Worm (Caenorhabditis elegans) whole organism, L1 larva: ENCODE results near the gene Y54G2A.36.
A peak's percentile ranks its signal among the peaks of the same experiment; 100 is the strongest.
"Not testable (repeated sequence)": the region's sequence is repeated elsewhere in the genome, so short reads cannot be mapped to it uniquely, and the experiment has no call there.

ENCODE experiments used
- F16B12.6 ChIP-seq: fragments of 150-350 bp; optimal IDR thresholded peaks from 2 replicates; lab custom pipeline; 2014; ENCODE audit warnings: missing biosample characterization, missing genetic modification characterization
- aha-1 ChIP-seq: fragments of 150-350 bp; optimal IDR thresholded peaks from 2 replicates; lab custom pipeline; 2014; ENCODE audit warnings: missing biosample characterization, missing genetic modification characterization
- ceh-8 ChIP-seq: fragments of 200-800 bp; sonication (Bioruptor generic); optimal IDR thresholded peaks from 2 replicates; lab custom pipeline; 2018; ENCODE audit warnings: mild to moderate bottlenecking, missing genetic modification characterization, moderate library complexity, missing compliant biosample characterization
- dpl-1 ChIP-seq, 3 experiments: fragments of 150-350 bp in 2 of 3; sonication (generic microtip) in 1 of 3; optimal IDR thresholded peaks; 2 replicates each; lab custom pipeline; 2014 to 2017; ENCODE audit warnings: missing biosample characterization in 3 of 3, missing genetic modification characterization in 3 of 3, missing genetic modification reagents in 3 of 3
- dsc-1 ChIP-seq: sonication (generic microtip); optimal IDR thresholded peaks from 2 replicates; lab custom pipeline; 2016; ENCODE audit warnings: mild to moderate bottlenecking, missing genetic modification characterization, missing compliant biosample characterization
- efl-1 ChIP-seq, 4 experiments: fragments of 150-350 bp; optimal IDR thresholded peaks in 3 of 4; peaks in 1 of 4; 1 replicate in 1 of 4; 2 replicates in 3 of 4; lab custom pipeline; 2014; ENCODE audit warnings: missing biosample characterization in 2 of 4, missing genetic modification characterization in 2 of 4, missing genetic modification reagents in 2 of 4
- efl-3 ChIP-seq: fragments of 200-800 bp; sonication (Bioruptor generic); optimal IDR thresholded peaks from 2 replicates; lab custom pipeline; 2018; ENCODE audit warnings: mild to moderate bottlenecking, missing genetic modification characterization, missing compliant biosample characterization
- elt-2 ChIP-seq: sonication (generic microtip); optimal IDR thresholded peaks from 2 replicates; lab custom pipeline; 2016; ENCODE audit warnings: missing genetic modification characterization, mild to moderate bottlenecking, inconsistent platforms, missing compliant biosample characterization, missing genetic modification reagents
- fkh-10 ChIP-seq: sonication (generic microtip); optimal IDR thresholded peaks from 2 replicates; lab custom pipeline; 2017; ENCODE audit warnings: missing biosample characterization, missing genetic modification reagents, missing genetic modification characterization
- grh-1 ChIP-seq: fragments of 200-800 bp; sonication (Bioruptor generic); IDR thresholded peaks from 2 replicates; pipeline ENCODE4 v1.3.6; 2022; ENCODE audit warnings: missing genetic modification reagents, missing genetic modification characterization, missing compliant biosample characterization
- hlh-17 ChIP-seq: fragments of 200-800 bp; sonication (Bioruptor generic); optimal IDR thresholded peaks from 2 replicates; lab custom pipeline; 2018; ENCODE audit warnings: missing genetic modification characterization, mild to moderate bottlenecking, missing compliant biosample characterization, moderate library complexity, borderline replicate concordance
- hpl-2 ChIP-seq: fragments of 150-350 bp; optimal IDR thresholded peaks from 2 replicates; lab custom pipeline; 2014; ENCODE audit warnings: missing biosample characterization, missing genetic modification reagents, missing genetic modification characterization
- jun-1 ChIP-seq: fragments of 150-350 bp; optimal IDR thresholded peaks from 2 replicates; lab custom pipeline; 2014; ENCODE audit warnings: missing biosample characterization, missing genetic modification reagents, missing genetic modification characterization
- lin-35 ChIP-seq, 2 experiments: fragments of 150-350 bp; optimal IDR thresholded peaks; 2 replicates each; lab custom pipeline; 2014; ENCODE audit warnings: missing biosample characterization in 2 of 2, missing genetic modification characterization in 2 of 2, missing genetic modification reagents in 2 of 2
- lin-39 ChIP-seq: fragments of 150-350 bp; optimal IDR thresholded peaks from 2 replicates; lab custom pipeline; 2014; ENCODE audit warnings: missing biosample characterization, missing genetic modification reagents, missing genetic modification characterization
- lir-3 ChIP-seq: sonication (generic microtip); optimal IDR thresholded peaks from 2 replicates; lab custom pipeline; 2016; ENCODE audit warnings: mild to moderate bottlenecking, missing genetic modification characterization, moderate library complexity, missing compliant biosample characterization; ENCODE audit not compliant: poor library complexity
- lsy-2 ChIP-seq, 2 experiments: fragments of 150-350 bp; optimal IDR thresholded peaks; 2 replicates each; lab custom pipeline; 2014; ENCODE audit warnings: missing biosample characterization in 2 of 2, missing genetic modification characterization in 2 of 2
- mef-2 ChIP-seq: fragments of 150-350 bp; optimal IDR thresholded peaks from 2 replicates; lab custom pipeline; 2014; ENCODE audit warnings: missing biosample characterization, missing genetic modification characterization
- mep-1 ChIP-seq: fragments of 150-350 bp; optimal IDR thresholded peaks from 2 replicates; lab custom pipeline; 2014; ENCODE audit warnings: missing biosample characterization, missing genetic modification characterization
- nhr-11 ChIP-seq: fragments of 150-350 bp; optimal IDR thresholded peaks from 2 replicates; lab custom pipeline; 2014; ENCODE audit warnings: missing biosample characterization, missing genetic modification characterization
- nhr-19 ChIP-seq: fragments of 200-800 bp; sonication (Bioruptor generic); conservative IDR thresholded peaks from 2 replicates; pipeline ENCODE4 v1.3.6; 2022; ENCODE audit warnings: missing genetic modification characterization, missing compliant biosample characterization
- nhr-20 ChIP-seq: sonication (generic microtip); optimal IDR thresholded peaks from 2 replicates; lab custom pipeline; 2016; ENCODE audit warnings: mild to moderate bottlenecking, missing genetic modification characterization, missing compliant biosample characterization
- nhr-237 ChIP-seq: fragments of 150-350 bp; optimal IDR thresholded peaks from 2 replicates; lab custom pipeline; 2014; ENCODE audit warnings: missing biosample characterization, missing genetic modification characterization
- nhr-28 ChIP-seq: fragments of 150-350 bp; optimal IDR thresholded peaks from 2 replicates; lab custom pipeline; 2014; ENCODE audit warnings: missing biosample characterization, missing genetic modification characterization
- nhr-47 ChIP-seq: sonication (generic microtip); optimal IDR thresholded peaks from 2 replicates; lab custom pipeline; 2016; ENCODE audit warnings: mild to moderate bottlenecking, missing genetic modification characterization, moderate library complexity, missing compliant biosample characterization
- nhr-77 ChIP-seq: fragments of 150-350 bp; optimal IDR thresholded peaks from 2 replicates; lab custom pipeline; 2014; ENCODE audit warnings: missing biosample characterization, missing genetic modification characterization
- nhr-84 ChIP-seq: sonication (generic microtip); optimal IDR thresholded peaks from 2 replicates; lab custom pipeline; 2017; ENCODE audit warnings: missing biosample characterization, missing genetic modification characterization
- pax-3 ChIP-seq: fragments of 200-800 bp; sonication (Bioruptor generic); optimal IDR thresholded peaks from 2 replicates; lab custom pipeline; 2018; ENCODE audit warnings: mild to moderate bottlenecking, missing genetic modification characterization, moderate library complexity, missing compliant biosample characterization
- rnt-1 ChIP-seq: sonication (generic microtip); optimal IDR thresholded peaks from 2 replicates; lab custom pipeline; 2016; ENCODE audit warnings: mild to moderate bottlenecking, missing genetic modification characterization, moderate library complexity, missing compliant biosample characterization
- skn-1 ChIP-seq: fragments of 150-350 bp; optimal IDR thresholded peaks from 2 replicates; lab custom pipeline; 2014; ENCODE audit warnings: missing biosample characterization, missing genetic modification characterization
- snpc-4 ChIP-seq: fragments of 150-350 bp; optimal IDR thresholded peaks from 2 replicates; lab custom pipeline; 2014; ENCODE audit warnings: missing biosample characterization, missing genetic modification characterization
- unc-130 ChIP-seq: fragments of 150-350 bp; optimal IDR thresholded peaks from 2 replicates; lab custom pipeline; 2017; ENCODE audit warnings: missing biosample characterization, missing genetic modification characterization, inconsistent platforms
- unc-62 ChIP-seq: fragments of 150-350 bp; optimal IDR thresholded peaks from 2 replicates; lab custom pipeline; 2014; ENCODE audit warnings: missing biosample characterization, missing genetic modification reagents, missing genetic modification characterization
- unc-98 ChIP-seq: fragments of 200-800 bp; sonication (Bioruptor generic); IDR thresholded peaks from 2 replicates; pipeline ENCODE4 v1.3.6; 2022; ENCODE audit warnings: missing genetic modification characterization, missing compliant biosample characterization
- xbp-1 ChIP-seq: sonication (generic microtip); optimal IDR thresholded peaks from 2 replicates; lab custom pipeline; 2016; ENCODE audit warnings: missing genetic modification characterization, missing compliant biosample characterization
- zag-1 ChIP-seq: fragments of 150-350 bp; optimal IDR thresholded peaks from 2 replicates; lab custom pipeline; 2014; ENCODE audit warnings: missing biosample characterization, missing genetic modification characterization
- zip-4 ChIP-seq: fragments of 200-800 bp; sonication (Bioruptor generic); optimal IDR thresholded peaks from 2 replicates; lab custom pipeline; 2018; ENCODE audit warnings: mild to moderate bottlenecking, missing genetic modification characterization, moderate library complexity, missing compliant biosample characterization

Gene Y54G2A.36

ce11 chrIV:2901973-2902372, 4.5 kb downstream of the Y54G2A.36 start:
- TF ChIP-seq efl-1 (optimal IDR thresholded peaks at IDR 0.05; lab: Kevin White, UChicago) (peak in 1 of 2 experiments; percentile 72), efl-1 (GFP tag; optimal IDR thresholded peaks at IDR 0.05 in 1 of 2; lab: Kevin White, UChicago) (peak; percentile 79 to 98), lin-35 (GFP tag; optimal IDR thresholded peaks at IDR 0.05; lab: Kevin White, UChicago) (peak; percentile 20 to 77), dpl-1 (GFP tag; optimal IDR thresholded peaks at IDR 0.05; lab: Kevin White, UChicago) (peak; percentile 38 to 70 (median 69))
- TF ChIP-seq, all 84 proteins: peak for 3; not testable (repeated sequence) for 81

DNA sequence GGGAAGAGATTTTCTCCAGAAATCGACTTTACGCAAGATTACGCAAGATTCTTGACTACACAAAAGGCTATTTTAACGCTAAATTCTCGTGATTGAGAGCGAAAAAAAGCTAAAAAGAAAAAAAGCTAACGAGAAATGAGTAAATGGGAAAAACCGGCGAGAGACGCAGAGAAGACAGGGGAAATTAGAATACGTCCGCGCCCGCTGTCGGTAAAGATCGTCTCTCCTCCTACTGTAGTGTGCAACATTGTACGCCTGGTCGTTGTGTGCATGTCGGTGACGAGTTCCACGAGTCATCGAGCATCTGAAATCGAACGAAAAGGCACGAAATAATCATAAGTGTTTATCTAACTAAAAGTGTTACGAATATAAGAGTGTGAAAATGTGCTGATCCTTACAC, 17.1 kb downstream of the Y54G2A.36 start:
- TF ChIP-seq hlh-17 (no peak), rnt-1 (tag; lab: Kevin White, UChicago) (no peak), nhr-77 (tag; lab: Kevin White, UChicago) (no peak), nhr-47 (tag; lab: Kevin White, UChicago) (no peak), efl-1 (optimal IDR thresholded peaks at IDR 0.05; lab: Kevin White, UChicago) (no peak), efl-1 (GFP tag; optimal IDR thresholded peaks at IDR 0.05 in 1 of 2; lab: Kevin White, UChicago) (peak in 1 of 2 experiments; percentile 8)
- TF ChIP-seq, all 84 proteins: peak for 1

DNA sequence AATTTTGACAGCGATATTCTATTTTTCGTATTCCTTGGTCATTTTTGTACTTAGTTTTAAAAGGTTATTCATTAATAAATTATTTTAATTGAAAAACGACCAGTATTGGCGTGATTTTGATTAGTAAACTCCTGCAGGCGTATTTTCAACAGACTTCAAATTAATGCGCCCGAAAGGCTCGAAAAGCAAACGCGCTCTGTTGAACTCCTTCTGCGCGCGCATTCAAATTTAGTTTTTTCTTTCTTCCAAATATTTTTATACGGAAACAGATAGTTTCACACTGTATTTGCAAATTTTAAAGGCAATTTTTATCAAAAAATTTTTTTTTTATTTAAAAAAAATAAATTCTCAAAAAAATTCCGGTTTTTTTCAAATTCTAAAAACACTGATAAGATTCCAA, 18.5 kb downstream of the Y54G2A.36 start:
- no peak for TF ChIP-seq lin-39 (tag; lab: Kevin White, UChicago)
- peak; percentile 54 to 83 for TF ChIP-seq lin-35 (GFP tag; optimal IDR thresholded peaks at IDR 0.05; lab: Kevin White, UChicago)
- peak in 1 of 2 experiments; percentile 88 for TF ChIP-seq efl-1 (optimal IDR thresholded peaks at IDR 0.05; lab: Kevin White, UChicago)
- peak; percentile 80 to 96 for TF ChIP-seq efl-1 (GFP tag; optimal IDR thresholded peaks at IDR 0.05 in 1 of 2; lab: Kevin White, UChicago)
- no peak for TF ChIP-seq mep-1 (tag; lab: Kevin White, UChicago)
- peak; percentile 43 to 77 (median 56) for TF ChIP-seq dpl-1 (GFP tag; optimal IDR thresholded peaks at IDR 0.05; lab: Kevin White, UChicago)
- TF ChIP-seq, all 84 proteins: peak for 3

- TF ChIP-seq dpl-1 (GFP tag; optimal IDR thresholded peaks at IDR 0.05; lab: Kevin White, UChicago); zip-4 (GFP tag; lab: Kevin White, UChicago); hlh-17: not testable (repeated sequence)
- TF ChIP-seq, all 84 proteins: peak for 0; not testable (repeated sequence) for 84
Measured at ce11 chrIV:2917729-2918128, 20.2 kb downstream of the Y54G2A.36 start, which contains the start of gene Y54G2A.50. Gene Y54G2A.50, plus strand, starts transcription at chrIV:2918029.

DNA sequence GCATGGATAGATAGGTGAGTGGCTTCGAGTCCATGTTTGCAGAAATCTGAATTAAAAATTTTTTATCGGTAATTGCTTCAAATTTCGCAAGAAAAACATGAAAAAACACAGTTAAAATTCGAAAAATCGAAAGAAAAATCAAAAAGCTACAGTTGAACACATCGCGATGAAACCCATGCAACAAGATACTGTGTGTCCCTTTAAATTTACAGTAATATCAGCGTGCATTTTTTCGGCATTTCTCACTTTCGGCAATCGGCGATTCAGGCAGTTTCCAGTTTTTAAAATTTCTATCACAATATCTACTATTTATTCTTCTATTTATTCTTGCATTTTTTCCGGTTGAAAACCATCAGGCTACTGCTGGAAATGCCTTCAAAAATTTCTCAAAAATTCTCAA, 24.7 kb downstream of the Y54G2A.36 start, which contains the start of gene fbxc-45:
TSS of gene fbxc-45 (minus strand) at position 48 of the 400 bp plus-strand sequence.
- TF ChIP-seq lsy-2 (tag; optimal IDR thresholded peaks at IDR 0.05; lab: Kevin White, UChicago): no peak
- TF ChIP-seq unc-62 (GFP tag; lab: Kevin White, UChicago): no peak
- TF ChIP-seq zag-1 (tag; lab: Kevin White, UChicago): no peak
- no peak for TF ChIP-seq nhr-28 (tag; lab: Kevin White, UChicago)
- no peak for TF ChIP-seq xbp-1 (tag; lab: Kevin White, UChicago)
- TF ChIP-seq aha-1 (tag; lab: Kevin White, UChicago): no peak
- no peak for TF ChIP-seq nhr-237 (tag; lab: Kevin White, UChicago)
- no peak for TF ChIP-seq pax-3 (tag; lab: Kevin White, UChicago)
- no peak for TF ChIP-seq skn-1
- TF ChIP-seq hpl-2: no peak
- TF ChIP-seq mef-2 (tag; lab: Kevin White, UChicago): no peak
- TF ChIP-seq elt-2: no peak
- TF ChIP-seq F16B12.6 (tag; lab: Kevin White, UChicago): no peak
- no peak for TF ChIP-seq ceh-8 (GFP tag; lab: Kevin White, UChicago)

DNA sequence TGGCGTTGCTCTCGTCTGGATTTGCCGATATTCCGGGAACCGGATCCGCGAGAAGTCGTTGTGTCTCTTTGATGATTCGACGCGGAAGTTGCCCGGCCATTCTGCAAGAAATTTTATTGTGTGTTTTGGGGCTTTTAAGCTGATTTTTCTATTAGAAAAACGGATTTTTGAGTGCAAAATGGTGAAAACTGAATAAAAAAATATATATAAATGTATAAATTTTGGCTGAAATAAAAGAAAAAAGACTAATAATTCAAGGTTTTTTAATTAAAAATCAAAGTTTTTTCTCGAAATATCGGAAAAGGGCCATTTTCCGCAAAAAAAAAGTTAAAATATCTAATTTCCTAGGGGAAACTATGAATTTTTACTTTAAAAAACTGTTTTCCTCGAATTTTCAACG, 28.1 kb downstream of the Y54G2A.36 start, which contains the start of gene ubc-13:
TSS of gene ubc-13 (minus strand) at position 101 of the 400 bp plus-strand sequence.
- no peak for TF ChIP-seq aha-1 (tag; lab: Kevin White, UChicago)
- no peak for TF ChIP-seq nhr-77 (tag; lab: Kevin White, UChicago)
- TF ChIP-seq efl-3 (GFP tag; lab: Kevin White, UChicago): no peak
- TF ChIP-seq nhr-19 (GFP tag; lab: Robert Waterston, UW): no peak
- TF ChIP-seq nhr-11 (tag; lab: Kevin White, UChicago): no peak
- TF ChIP-seq mep-1 (tag; lab: Kevin White, UChicago): no peak
- TF ChIP-seq rnt-1 (tag; lab: Kevin White, UChicago): no peak
- no peak for TF ChIP-seq nhr-20
- no peak for TF ChIP-seq nhr-84 (tag; lab: Kevin White, UChicago)
- no peak for TF ChIP-seq hpl-2
- TF ChIP-seq unc-98: no peak
- TF ChIP-seq unc-130 (tag; lab: Kevin White, UChicago): no peak
- TF ChIP-seq jun-1 (tag; lab: Kevin White, UChicago): no peak
- no peak for TF ChIP-seq fkh-10 (GFP tag; lab: Kevin White, UChicago)
- TF ChIP-seq dsc-1: no peak
- no peak for TF ChIP-seq zag-1 (tag; lab: Kevin White, UChicago)
- TF ChIP-seq lir-3 (tag; lab: Kevin White, UChicago): no peak
- no peak for TF ChIP-seq snpc-4 (tag; lab: Kevin White, UChicago)
- TF ChIP-seq grh-1 (GFP tag; lab: Robert Waterston, UW): no peak
- TF ChIP-seq, all 84 proteins: peak for 0
